Worm (Caenorhabditis elegans) whole organism, mixed stage, embryonic: Measurements from ENCODE around the gene cyp-34A6.

Source experiments
- mab-5 ChIP-seq: fragments of 150-350 bp; optimal IDR thresholded peaks from 2 replicates; lab custom pipeline; 2014; ENCODE audit warnings: missing biosample characterization, missing genetic modification characterization
- unc-62 ChIP-seq: fragments of 150-350 bp; optimal IDR thresholded peaks from 2 replicates; lab custom pipeline; 2014; ENCODE audit warnings: missing biosample characterization, missing genetic modification reagents, missing genetic modification characterization

DNA sequence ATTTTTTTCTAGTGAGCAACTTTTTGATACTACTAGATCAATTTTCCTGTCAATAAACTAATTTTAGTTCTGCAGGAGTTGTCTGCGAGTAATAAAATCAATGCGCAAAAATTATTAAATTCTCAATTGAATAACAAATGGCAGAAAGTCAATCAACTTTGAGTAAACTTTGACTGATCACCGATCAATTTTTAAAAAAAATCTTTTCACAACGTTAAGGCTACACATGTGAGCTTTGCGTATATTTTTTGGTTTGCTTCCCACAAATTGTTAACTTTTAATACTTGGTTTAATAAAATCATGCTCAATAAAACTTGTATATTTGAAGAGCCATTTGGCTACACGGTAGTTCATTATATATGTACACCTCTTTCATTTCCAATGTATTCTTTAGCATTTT, 46.8 kb upstream of the cyp-34A6 start, which contains the start of gene srh-7:
- TF ChIP-seq mab-5 (no peak), unc-62 (GFP tag; lab: Kevin White, UChicago) (no peak)
